Fruit fly (Drosophila melanogaster) whole organism: ENCODE results near the gene CG5334.

Experiments
- CG8478 ChIP-seq: fragments of >200 bp; optimal IDR thresholded peaks from 2 replicates; lab custom pipeline; 2018; ENCODE audit warnings: inconsistent platforms
- Dll ChIP-seq: fragments of >200 bp; optimal IDR thresholded peaks from 2 replicates; lab custom pipeline; 2017
- EcR ChIP-seq, 2 experiments: fragments of >200 bp; optimal IDR thresholded peaks; 2 replicates each; lab custom pipeline; 2017; ENCODE audit warnings: missing biosample characterization in 2 of 2, missing genetic modification characterization in 2 of 2, missing genetic modification reagents in 2 of 2
- pan ChIP-seq: fragments of >200 bp; optimal IDR thresholded peaks from 2 replicates; lab custom pipeline; 2017
- psq ChIP-seq: fragments of >200 bp; optimal IDR thresholded peaks from 2 replicates; lab custom pipeline; 2017
- usp ChIP-seq: fragments of >200 bp; optimal IDR thresholded peaks from 2 replicates; lab custom pipeline; 2017; ENCODE audit warnings: missing biosample characterization, missing genetic modification characterization, mixed read lengths

The CG5334 gene

dm6 chrX:14775008-14775407 lies at the start of gene CG5334:
Gene CG5334, plus strand, starts transcription at chrX:14775308.
- TF ChIP-seq usp (GFP tag; lab: Kevin White, UChicago): no peak
- TF ChIP-seq Dll (lab: Kevin White, UChicago): no peak
- TF ChIP-seq pan: no peak
- no peak for TF ChIP-seq psq (lab: Kevin White, UChicago)
- no peak for TF ChIP-seq EcR (GFP tag; optimal IDR thresholded peaks at IDR 0.05; lab: Kevin White, UChicago)
- no peak for TF ChIP-seq CG8478 (lab: Kevin White, UChicago)

DNA sequence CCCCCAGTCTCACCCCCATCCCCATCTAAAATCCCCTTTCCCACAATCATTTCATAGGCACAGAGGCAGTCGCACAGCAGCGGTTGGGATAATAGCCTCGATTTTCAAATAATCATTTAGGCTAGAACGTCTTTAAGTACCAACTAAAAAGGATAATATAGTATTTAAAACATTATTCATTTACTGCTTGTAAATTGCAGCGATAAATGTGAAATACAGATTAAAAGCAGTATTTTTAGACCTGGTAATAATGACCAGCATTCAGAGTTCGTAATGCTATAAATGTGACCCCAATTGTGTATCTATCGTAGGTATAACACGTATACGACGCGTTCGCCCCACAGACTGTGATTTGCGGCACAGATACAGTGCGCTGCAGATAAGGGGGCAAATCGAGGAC lies 47.5 kb upstream of the CG5334 start:
- TF ChIP-seq CG8478 (lab: Kevin White, UChicago) (no peak), usp (GFP tag; lab: Kevin White, UChicago) (no peak), EcR (GFP tag; optimal IDR thresholded peaks at IDR 0.05; lab: Kevin White, UChicago) (no peak), psq (lab: Kevin White, UChicago) (no peak), pan (no peak), Dll (lab: Kevin White, UChicago) (no peak)

dm6 chrX:14738420-14738819 lies 36.7 kb upstream of the CG5334 start:
- TF ChIP-seq psq (lab: Kevin White, UChicago) (no peak), pan (no peak), CG8478 (lab: Kevin White, UChicago) (no peak), EcR (GFP tag; optimal IDR thresholded peaks at IDR 0.05; lab: Kevin White, UChicago) (no peak)

DNA sequence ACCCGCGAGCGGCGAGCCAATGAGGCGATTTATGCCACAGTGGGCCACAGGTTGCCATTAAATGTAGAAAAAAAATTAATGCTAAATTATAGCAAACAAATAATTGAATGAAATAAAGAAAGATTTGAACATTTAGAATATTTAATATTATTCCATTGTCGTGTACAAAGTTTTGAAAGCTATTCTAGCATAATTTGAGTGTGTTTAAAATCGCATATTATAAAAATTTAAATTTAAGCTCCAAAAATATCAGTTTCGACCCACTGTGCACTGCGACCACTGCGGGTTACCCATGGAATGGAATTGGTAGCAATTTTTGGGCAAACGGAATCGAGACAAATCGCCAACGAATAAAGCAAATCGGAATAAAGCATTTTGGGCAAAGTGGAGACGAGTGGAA lies 31.3 kb upstream of the CG5334 start:
- no peak for TF ChIP-seq EcR (GFP tag; optimal IDR thresholded peaks at IDR 0.05; lab: Kevin White, UChicago)
- no peak for TF ChIP-seq Dll (lab: Kevin White, UChicago)
- TF ChIP-seq CG8478 (lab: Kevin White, UChicago): no peak
- TF ChIP-seq usp (GFP tag; lab: Kevin White, UChicago): no peak
- TF ChIP-seq psq (lab: Kevin White, UChicago): no peak
- TF ChIP-seq pan: no peak

dm6 chrX:14749086-14749874 lies 25.8 kb upstream of the CG5334 start, which contains the start of gene NetB:
Gene NetB, minus strand, starts transcription at chrX:14749376.
- TF ChIP-seq CG8478 (lab: Kevin White, UChicago) (no peak), pan (no peak), usp (GFP tag; lab: Kevin White, UChicago) (no peak), EcR (GFP tag; optimal IDR thresholded peaks at IDR 0.05; lab: Kevin White, UChicago) (no peak), Dll (lab: Kevin White, UChicago) (no peak), psq (lab: Kevin White, UChicago) (no peak)

- no peak for TF ChIP-seq usp (GFP tag; lab: Kevin White, UChicago)
- no peak for TF ChIP-seq CG8478 (lab: Kevin White, UChicago)
- no peak for TF ChIP-seq Dll (lab: Kevin White, UChicago)
- no peak for TF ChIP-seq psq (lab: Kevin White, UChicago)
- no peak for TF ChIP-seq EcR (GFP tag; optimal IDR thresholded peaks at IDR 0.05; lab: Kevin White, UChicago)
- TF ChIP-seq pan: no peak
These were observed 24.7 kb upstream of the CG5334 start for dm6 chrX:14750448-14750847.

DNA sequence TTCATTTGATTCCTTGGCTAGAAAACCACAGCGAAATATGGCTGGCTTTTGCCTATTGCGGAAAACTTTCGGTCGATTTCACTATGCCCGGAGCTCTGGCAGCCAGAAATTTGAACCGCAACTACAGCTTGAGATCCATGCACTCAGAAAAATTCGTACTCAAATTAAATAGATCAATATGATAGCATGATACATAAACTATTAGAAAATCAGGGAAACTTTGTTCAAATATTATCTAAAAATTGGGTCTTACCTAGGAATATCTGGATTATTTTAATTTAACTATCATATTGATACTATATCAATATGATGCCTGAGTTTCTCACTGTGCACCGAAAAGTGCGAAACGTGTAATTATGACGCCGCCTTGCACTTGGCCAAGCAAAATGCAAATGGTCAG lies 23.9 kb upstream of the CG5334 start:
- no peak for TF ChIP-seq psq (lab: Kevin White, UChicago)
- TF ChIP-seq CG8478 (lab: Kevin White, UChicago): no peak
- no peak for TF ChIP-seq usp (GFP tag; lab: Kevin White, UChicago)
- no peak for TF ChIP-seq EcR (GFP tag; optimal IDR thresholded peaks at IDR 0.05; lab: Kevin White, UChicago)
- no peak for TF ChIP-seq pan
- no peak for TF ChIP-seq Dll (lab: Kevin White, UChicago)

- no peak for TF ChIP-seq CG8478 (lab: Kevin White, UChicago)
- TF ChIP-seq pan: no peak
- TF ChIP-seq usp (GFP tag; lab: Kevin White, UChicago): no peak
- TF ChIP-seq psq (lab: Kevin White, UChicago): no peak
- TF ChIP-seq EcR (GFP tag; optimal IDR thresholded peaks at IDR 0.05; lab: Kevin White, UChicago): no peak
- no peak for TF ChIP-seq Dll (lab: Kevin White, UChicago)
These were observed 10.1 kb upstream of the CG5334 start for dm6 chrX:14765024-14765423.

- TF ChIP-seq psq (lab: Kevin White, UChicago) (no peak), Dll (lab: Kevin White, UChicago) (no peak), pan (no peak), EcR (GFP tag; optimal IDR thresholded peaks at IDR 0.05; lab: Kevin White, UChicago) (no peak), CG8478 (lab: Kevin White, UChicago) (no peak), usp (GFP tag; lab: Kevin White, UChicago) (no peak)
These were observed 9.3 kb upstream of the CG5334 start, which contains the start of gene CG15890 for dm6 chrX:14765737-14766253. Gene CG15890, minus strand, starts transcription at chrX:14765787.

DNA sequence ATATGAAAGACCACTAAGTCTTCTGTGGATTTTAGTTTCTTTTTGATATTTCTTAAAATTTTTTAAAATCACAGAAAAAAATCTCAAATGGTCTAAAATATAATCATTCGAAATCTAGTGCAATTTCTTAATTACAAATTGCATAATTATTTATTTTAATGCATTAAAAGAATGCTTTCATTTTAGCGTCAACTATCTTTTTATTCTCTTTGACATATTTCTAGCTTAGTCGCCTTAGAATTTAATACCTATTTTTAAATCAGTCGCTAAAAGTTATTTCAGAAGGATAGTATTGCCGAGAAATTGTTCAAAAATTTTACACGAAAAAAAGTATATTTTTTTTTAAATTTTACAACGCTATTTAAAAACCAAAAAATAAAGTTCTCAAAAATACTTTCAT lies 1.4 kb downstream of the CG5334 start, which contains the start of gene CG5347:
Gene CG5347, plus strand, starts transcription at position 301 of the 400 bp plus-strand sequence.
- TF ChIP-seq CG8478 (lab: Kevin White, UChicago): no peak
- TF ChIP-seq Dll (lab: Kevin White, UChicago): no peak

DNA sequence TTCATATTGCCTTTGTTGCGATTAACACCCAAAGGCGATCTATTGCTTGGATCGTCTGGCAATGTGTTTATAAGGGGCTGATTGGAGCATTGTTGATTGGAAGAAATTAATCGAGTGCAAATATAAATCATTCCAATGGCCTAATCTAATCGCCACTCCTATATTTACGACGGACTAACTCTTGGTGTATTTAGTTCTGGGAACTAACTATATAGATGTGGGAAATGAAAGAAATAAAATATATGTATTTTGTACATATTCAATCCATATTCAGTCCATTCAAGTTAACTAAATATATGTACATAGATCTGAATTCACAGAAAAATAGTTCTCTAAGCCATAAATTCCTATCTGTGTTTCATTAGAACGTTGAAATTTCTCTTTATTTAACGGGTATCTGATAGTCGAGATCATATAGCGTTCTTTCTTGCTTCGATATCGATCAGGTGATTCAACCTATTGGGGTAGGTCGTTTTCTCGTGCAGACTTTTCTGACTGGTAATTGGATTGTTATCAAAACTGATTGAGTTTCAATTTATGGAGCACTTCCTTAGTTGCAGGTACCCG lies 9.0 kb downstream of the CG5334 start, which contains the start of gene Ag5r2:
Gene Ag5r2, minus strand, starts transcription at position 51 of the 567 bp plus-strand sequence.
- no peak for TF ChIP-seq Dll (lab: Kevin White, UChicago)
- no peak for TF ChIP-seq pan
- TF ChIP-seq CG8478 (lab: Kevin White, UChicago): no peak
- no peak for TF ChIP-seq EcR (GFP tag; optimal IDR thresholded peaks at IDR 0.05; lab: Kevin White, UChicago)
- no peak for TF ChIP-seq psq (lab: Kevin White, UChicago)
- no peak for TF ChIP-seq usp (GFP tag; lab: Kevin White, UChicago)
